Worm (Caenorhabditis elegans): ENCODE results near the gene osm-6.

Gene osm-6

DNA sequence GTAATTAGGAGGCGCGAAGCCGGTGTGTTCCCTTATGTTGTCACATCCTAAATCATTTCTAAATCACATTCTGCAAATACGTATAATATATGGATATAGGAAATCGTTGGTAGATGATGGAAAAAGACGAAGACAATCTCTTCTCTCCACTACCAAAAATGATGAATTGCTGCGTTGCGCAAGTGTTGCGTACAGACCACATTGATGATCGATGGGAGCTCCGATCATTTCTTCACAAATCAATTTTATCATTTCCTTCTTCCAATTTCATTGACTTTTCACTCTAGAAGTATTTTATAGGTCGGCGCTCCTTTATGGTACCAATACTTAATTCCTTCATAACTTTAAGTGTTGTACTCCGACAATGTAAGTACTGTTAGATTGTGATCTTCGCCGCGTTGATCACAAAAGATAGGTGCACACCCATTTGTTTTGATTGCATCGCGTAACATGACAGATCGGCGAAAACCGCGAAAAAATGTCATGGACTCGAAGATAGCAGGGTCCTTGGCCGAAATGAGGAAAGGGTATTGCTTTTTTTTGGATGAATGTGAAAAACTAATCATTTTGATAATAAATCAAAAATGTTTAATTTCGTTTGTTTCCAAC lies 22.4 kb upstream of the osm-6 start:
- TF ChIP-seq saeg-2 (GFP tag; IDR thresholded peaks at IDR 0.05): no peak

DNA sequence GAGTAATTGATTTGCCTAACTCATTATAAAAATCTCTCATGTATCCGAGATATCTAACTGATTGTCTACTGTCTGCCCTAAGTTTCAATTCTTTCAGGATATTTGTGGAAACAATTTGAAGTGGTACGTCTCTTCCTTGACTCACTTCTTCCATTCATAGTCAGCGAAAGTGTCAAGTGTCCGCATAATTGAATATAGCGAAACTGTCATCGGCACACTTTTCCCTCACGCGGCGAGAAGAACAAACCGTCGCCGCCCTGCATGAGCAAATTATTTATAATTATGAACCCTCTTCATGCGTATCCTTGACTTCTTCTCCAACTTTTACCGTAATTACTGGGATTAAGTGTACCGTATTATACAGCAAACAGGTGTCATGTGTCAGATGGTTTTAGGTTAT lies 21.3 kb upstream of the osm-6 start:
- TF ChIP-seq nhr-42 (GFP tag; IDR thresholded peaks at IDR 0.05) (no peak), ceh-62 (tag; optimal IDR thresholded peaks at IDR 0.05) (no peak), dmd-6 (GFP tag; IDR thresholded peaks at IDR 0.05) (no peak), mep-1 (tag; optimal IDR thresholded peaks at IDR 0.05) (no peak), saeg-2 (GFP tag; IDR thresholded peaks at IDR 0.05) (no peak), ceh-82 (tag; optimal IDR thresholded peaks at IDR 0.05) (no peak), nhr-41 (GFP tag; IDR thresholded peaks at IDR 0.05) (no peak), egl-43 (GFP tag; IDR thresholded peaks at IDR 0.05) (no peak), set-16 (GFP tag; IDR thresholded peaks at IDR 0.05) (no peak), nhr-6 (tag; optimal IDR thresholded peaks at IDR 0.05) (no peak), zfp-3 (GFP tag; conservative IDR thresholded peaks at IDR 0.05) (no peak), pqm-1 (tag; optimal IDR thresholded peaks at IDR 0.05) (no peak), daf-8 (GFP tag; IDR thresholded peaks at IDR 0.05) (no peak)

DNA sequence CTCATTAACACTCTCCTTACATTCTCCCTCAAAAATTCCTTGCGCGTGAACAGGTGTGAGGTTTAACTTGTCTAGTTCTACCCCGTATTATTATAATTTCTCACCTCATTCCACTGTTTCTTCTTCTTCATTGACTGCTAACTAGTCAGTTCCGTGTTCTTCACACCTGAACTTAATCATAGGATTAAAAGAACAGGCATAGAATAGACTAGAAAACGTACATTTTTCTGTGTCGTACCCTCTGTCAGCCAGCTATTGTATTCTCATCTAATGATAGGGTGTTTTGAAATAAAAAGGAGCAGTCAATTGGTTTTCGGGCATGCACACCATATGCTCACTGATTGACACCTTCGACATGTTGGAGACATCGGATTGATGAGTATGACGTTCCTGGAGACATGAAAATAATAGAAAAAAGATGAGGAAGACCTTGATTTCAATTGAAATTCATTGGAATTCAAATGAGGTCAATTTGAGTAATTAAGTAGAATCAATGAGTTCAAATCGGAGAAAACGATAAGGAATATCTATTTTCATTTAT lies 20.2 kb upstream of the osm-6 start:
- TF ChIP-seq nhr-6 (tag; optimal IDR thresholded peaks at IDR 0.05) (no peak), egl-27 (tag; optimal IDR thresholded peaks at IDR 0.05) (no peak), nhr-102 (tag; optimal IDR thresholded peaks at IDR 0.05) (no peak), daf-19 (GFP tag; conservative IDR thresholded peaks at IDR 0.05) (no peak), lin-29 (GFP tag; IDR thresholded peaks at IDR 0.05) (no peak), vab-7 (GFP tag; IDR thresholded peaks at IDR 0.05) (no peak), daf-8 (GFP tag; IDR thresholded peaks at IDR 0.05) (no peak), fkh-10 (GFP tag; optimal IDR thresholded peaks at IDR 0.05) (no peak), ZK337.2 (GFP tag; IDR thresholded peaks at IDR 0.05) (no peak)

DNA sequence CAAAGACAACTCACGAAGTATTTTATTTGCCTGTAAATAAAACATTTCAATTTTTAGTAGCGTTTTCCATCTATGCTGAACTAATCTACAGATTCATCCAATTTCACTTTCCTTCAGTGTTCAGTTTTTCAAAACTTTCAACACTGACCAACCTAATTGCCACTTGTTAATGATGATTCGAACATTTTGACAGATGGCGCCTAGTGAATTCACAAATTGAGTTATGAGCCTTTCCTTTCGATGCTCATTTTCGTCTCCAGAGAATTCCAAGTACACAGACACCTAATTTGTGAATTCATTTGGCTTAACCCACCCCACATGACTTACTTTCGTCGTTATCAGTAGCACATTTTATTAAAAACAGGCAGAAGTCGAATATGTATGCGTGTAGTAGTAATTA lies 19.6 kb upstream of the osm-6 start:
- TF ChIP-seq duxl-1 (tag; optimal IDR thresholded peaks at IDR 0.05; ENCODE audit: poor library complexity) (no peak), nhr-102 (tag; optimal IDR thresholded peaks at IDR 0.05) (no peak), tra-1 (GFP tag; IDR thresholded peaks at IDR 0.05) (no peak), dmd-6 (GFP tag; IDR thresholded peaks at IDR 0.05) (no peak), cey-2 (tag; optimal IDR thresholded peaks at IDR 0.05; ENCODE audit: borderline replicate concordance, insufficient read depth) (no peak), lir-3 (tag; optimal IDR thresholded peaks at IDR 0.05) (no peak), hlh-30 (tag; optimal IDR thresholded peaks at IDR 0.05; ENCODE audit: insufficient read depth) (no peak), F10B5.3 (tag; optimal IDR thresholded peaks at IDR 0.05) (no peak), snpc-4 (tag; optimal IDR thresholded peaks at IDR 0.05) (no peak), lin-13 (GFP tag; optimal IDR thresholded peaks at IDR 0.05) (no peak), lin-29 (GFP tag; IDR thresholded peaks at IDR 0.05) (no peak), spr-1 (tag; optimal IDR thresholded peaks at IDR 0.05) (no peak), zfp-2 (tag; optimal IDR thresholded peaks at IDR 0.05) (no peak), nhr-76 (tag; optimal IDR thresholded peaks at IDR 0.05) (no peak)

DNA sequence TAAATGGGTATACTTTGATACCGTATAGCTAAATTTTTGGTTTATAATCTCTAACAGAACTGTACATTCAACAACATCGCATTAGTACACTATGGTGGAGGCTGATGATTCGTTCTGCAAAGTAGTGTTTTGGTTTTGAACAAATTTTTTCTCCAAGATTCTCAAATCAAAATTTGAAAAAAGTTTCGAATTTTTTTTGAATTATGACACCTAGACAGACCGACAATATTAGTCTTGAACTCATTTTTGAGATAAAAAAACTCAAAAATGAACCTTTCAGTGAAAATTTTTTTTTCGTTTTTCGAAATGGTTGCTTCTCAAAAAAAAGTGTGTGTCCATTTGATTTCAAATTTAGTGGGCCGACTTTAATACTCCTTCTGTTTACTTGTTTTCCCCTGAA lies 18.2 kb upstream of the osm-6 start:
- TF ChIP-seq aha-1 (tag) (peak; percentile 94), hif-1 (tag; optimal IDR thresholded peaks at IDR 0.05) (no peak)

Measured in whole organism, L4 larva.